Fruit fly (Drosophila melanogaster): ENCODE results near the gene Acbp5.

Gene Acbp5

dm6 chr3L:8763037-8763454 is 25.3 kb downstream of the Acbp5 start (continued):
- TF ChIP-seq vnd (GFP tag; IDR thresholded peaks at IDR 0.05; ENCODE audit: partially characterized antibody) (peak; percentile 64; the same call in 2 of the 3 replicates), grau (tag; optimal IDR thresholded peaks at IDR 0.05) (peak; percentile 23), Hr78 (GFP tag; optimal IDR thresholded peaks at IDR 0.05) (no peak), CG6272 (GFP tag; IDR thresholded peaks at IDR 0.05) (no peak; the same call in 1 of the 2 replicates), CG6791 (GFP tag; IDR thresholded peaks at IDR 0.05; ENCODE audit: partially characterized antibody) (no peak), H2.0 (GFP tag; IDR thresholded peaks at IDR 0.05) (peak; percentile 62), CG9932 (GFP tag; IDR thresholded peaks at IDR 0.05) (peak; percentile 64), z (GFP tag; IDR thresholded peaks at IDR 0.05) (no peak), Nf-YB (GFP tag; optimal IDR thresholded peaks at IDR 0.05) (no peak), NfI (GFP tag; optimal IDR thresholded peaks at IDR 0.05) (peak; percentile 64), vfl (GFP tag; optimal IDR thresholded peaks at IDR 0.05) (no peak), fd102C (GFP tag; optimal IDR thresholded peaks at IDR 0.05) (no peak), CG6254 (GFP tag; optimal IDR thresholded peaks at IDR 0.05) (no peak), MESR4 (GFP tag; optimal IDR thresholded peaks at IDR 0.05) (no peak), hb (GFP tag; IDR thresholded peaks at IDR 0.05; ENCODE audit: partially characterized antibody) (0 out of 3 replicates have a peak, but pooled peaks have one; percentile 25), sens-2 (GFP tag; IDR thresholded peaks at IDR 0.05) (no peak), CG16779 (GFP tag; IDR thresholded peaks at IDR 0.05) (no peak), Xrp1 (GFP tag; IDR thresholded peaks at IDR 0.05) (peak; percentile 43; the same call in 1 of the 2 replicates), zen (tag; optimal IDR thresholded peaks at IDR 0.05) (no peak), tll (GFP tag; optimal IDR thresholded peaks at IDR 0.05) (no peak), Drgx (GFP tag; IDR thresholded peaks at IDR 0.05) (peak; percentile 39; the same call in 1 of the 2 replicates), Hr51 (GFP tag; optimal IDR thresholded peaks at IDR 0.05) (peak in 1 of 2 experiments; percentile 66), ttk (GFP tag; IDR thresholded peaks at IDR 0.05) (peak; percentile 73), disco-r (GFP tag; optimal IDR thresholded peaks at IDR 0.05) (no peak), CG30403 (GFP tag; optimal IDR thresholded peaks at IDR 0.05) (peak; percentile 45), Hmr (GFP tag; optimal IDR thresholded peaks at IDR 0.05) (peak; percentile 42), CG3726 (GFP tag; IDR thresholded peaks at IDR 0.05) (0 out of 3 replicates have a peak, but pooled peaks have one; percentile 62), CG2120 (GFP tag; optimal IDR thresholded peaks at IDR 0.05) (peak; percentile 71), stc (GFP tag; IDR thresholded peaks at IDR 0.05) (peak; percentile 67; the same call in 1 of the 2 replicates), MBD-R2 (GFP tag; IDR thresholded peaks at IDR 0.05) (peak; percentile 20; the same call in 1 of the 2 replicates), CG10209 (GFP tag; optimal IDR thresholded peaks at IDR 0.05) (peak; percentile 42), BEAF-32 (GFP tag; optimal IDR thresholded peaks at IDR 0.05) (no peak), sug (tag; optimal IDR thresholded peaks at IDR 0.05) (no peak), CG3847 (GFP tag; IDR thresholded peaks at IDR 0.05) (peak; percentile 51; the same call in 1 of the 2 replicates), CG14050 (GFP tag; IDR thresholded peaks at IDR 0.05) (peak; percentile 44; the same call in 2 of the 3 replicates), Fer3 (tag; optimal IDR thresholded peaks at IDR 0.05) (peak; percentile 34), CG13424 (tag; optimal IDR thresholded peaks at IDR 0.05) (peak; percentile 49), esg (GFP tag; conservative IDR thresholded peaks at IDR 0.05) (peak; percentile 47), dmrt99B (tag; optimal IDR thresholded peaks at IDR 0.05) (no peak), CG4328 (GFP tag; optimal IDR thresholded peaks at IDR 0.05) (no peak), CG32772 (GFP tag; IDR thresholded peaks at IDR 0.05) (peak; percentile 54), grn (GFP tag; optimal IDR thresholded peaks at IDR 0.05) (peak; percentile 11), Dbx (GFP tag; IDR thresholded peaks at IDR 0.05) (0 out of 3 replicates have a peak, but pooled peaks have one; percentile 32), HLH4C (GFP tag; IDR thresholded peaks at IDR 0.05; ENCODE audit: partially characterized antibody) (0 out of 3 replicates have a peak, but pooled peaks have one; percentile 37), CG12659 (GFP tag; optimal IDR thresholded peaks at IDR 0.05) (peak; percentile 38), pho (GFP tag; optimal IDR thresholded peaks at IDR 0.05) (peak; percentile 32), cwo (GFP tag; optimal IDR thresholded peaks at IDR 0.05) (peak; percentile 16), ERR (GFP tag; optimal IDR thresholded peaks at IDR 0.05) (no peak), Jarid2 (GFP tag; optimal IDR thresholded peaks at IDR 0.05) (no peak)

Measured in whole organism, embryonic.